Fruit fly (Drosophila melanogaster): ENCODE results near the gene mew.

mew gene

dm6 chrX:13276713-13277112 lies 18.4 kb upstream of the mew start (continued):
- TF ChIP-seq br (optimal IDR thresholded peaks at IDR 0.05) (no peak), CG3726 (GFP tag; IDR thresholded peaks at IDR 0.05) (peak; percentile 50; the same call in 1 of the 3 replicates), Trl (optimal IDR thresholded peaks at IDR 0.05) (no peak), Trl (GFP tag; optimal IDR thresholded peaks at IDR 0.05) (no peak), ci (GFP tag; IDR thresholded peaks at IDR 0.05) (peak; percentile 68; the same call in 2 of the 3 replicates), MESR4 (GFP tag; optimal IDR thresholded peaks at IDR 0.05) (no peak), CG18476 (GFP tag; optimal IDR thresholded peaks at IDR 0.05) (peak; percentile 38), ken (GFP tag; IDR thresholded peaks at IDR 0.05) (0 out of 3 replicates have a peak, but pooled peaks have one; percentile 40), Neu2 (GFP tag; optimal IDR thresholded peaks at IDR 0.05; ENCODE audit: borderline replicate concordance) (no peak), CG13424 (tag; optimal IDR thresholded peaks at IDR 0.05) (peak; percentile 74), CG34224 (GFP tag; IDR thresholded peaks at IDR 0.05; ENCODE audit: partially characterized antibody) (no peak), CG17568 (GFP tag; optimal IDR thresholded peaks at IDR 0.05) (peak; percentile 65), CG8924 (tag; optimal IDR thresholded peaks at IDR 0.05) (peak; percentile 84), tna (GFP tag; IDR thresholded peaks at IDR 0.05; ENCODE audit: partially characterized antibody) (no peak), Myb (GFP tag; optimal IDR thresholded peaks at IDR 0.05) (no peak), Mrtf (GFP tag; IDR thresholded peaks at IDR 0.05) (peak; percentile 37; the same call in 1 of the 3 replicates), phol (tag; optimal IDR thresholded peaks at IDR 0.05) (peak; percentile 74), sna (GFP tag; IDR thresholded peaks at IDR 0.05; ENCODE audit: partially characterized antibody) (no peak), mam (GFP tag; optimal IDR thresholded peaks at IDR 0.05) (peak; percentile 33), Sry-β (GFP tag; optimal IDR thresholded peaks at IDR 0.05) (no peak), Side (GFP tag; optimal IDR thresholded peaks at IDR 0.05) (no peak), CG10979 (tag; optimal IDR thresholded peaks at IDR 0.05) (peak; percentile 64), Ada2b (GFP tag; IDR thresholded peaks at IDR 0.05) (peak; percentile 82), CG2129 (GFP tag; IDR thresholded peaks at IDR 0.05; ENCODE audit: partially characterized antibody) (no peak), Doc2 (GFP tag; IDR thresholded peaks at IDR 0.05) (no peak), sim (GFP tag; IDR thresholded peaks at IDR 0.05) (no peak), CG6254 (GFP tag; optimal IDR thresholded peaks at IDR 0.05) (no peak), kay (GFP tag; optimal IDR thresholded peaks at IDR 0.05) (no peak), nerfin-1 (tag; optimal IDR thresholded peaks at IDR 0.05) (peak; percentile 27), Spps (tag; optimal IDR thresholded peaks at IDR 0.05) (no peak), Atf-2 (GFP tag; optimal IDR thresholded peaks at IDR 0.05) (no peak), al (GFP tag; IDR thresholded peaks at IDR 0.05) (peak; percentile 85), CG16813 (GFP tag; IDR thresholded peaks at IDR 0.05; ENCODE audit: partially characterized antibody) (no peak), CG7987 (GFP tag; optimal IDR thresholded peaks at IDR 0.05) (no peak), run (tag; optimal IDR thresholded peaks at IDR 0.05) (peak; percentile 49), zen (tag; optimal IDR thresholded peaks at IDR 0.05) (peak; percentile 29), crp (GFP tag; optimal IDR thresholded peaks at IDR 0.05) (no peak), CG17802 (tag; optimal IDR thresholded peaks at IDR 0.05) (no peak), H2.0 (GFP tag; IDR thresholded peaks at IDR 0.05) (peak; percentile 70), nau (GFP tag; optimal IDR thresholded peaks at IDR 0.05) (no peak), eyg (GFP tag; optimal IDR thresholded peaks at IDR 0.05) (no peak), Rfx (GFP tag; IDR thresholded peaks at IDR 0.05) (peak; percentile 89), CG17385 (GFP tag; optimal IDR thresholded peaks at IDR 0.05) (peak; percentile 72), gfzf (GFP tag; optimal IDR thresholded peaks at IDR 0.05) (no peak), sima (GFP tag; optimal IDR thresholded peaks at IDR 0.05) (no peak), Dp (GFP tag; optimal IDR thresholded peaks at IDR 0.05) (no peak), CG30403 (GFP tag; optimal IDR thresholded peaks at IDR 0.05) (peak; percentile 69), CG18262 (tag; optimal IDR thresholded peaks at IDR 0.05) (peak; percentile 72), sug (tag; optimal IDR thresholded peaks at IDR 0.05) (peak; percentile 73), CG4404 (GFP tag; IDR thresholded peaks at IDR 0.05) (peak; percentile 35), H15 (GFP tag; IDR thresholded peaks at IDR 0.05) (peak; percentile 60; the same call in 1 of the 3 replicates)
